Worm (Caenorhabditis elegans) whole organism, L2 larva: Measurements from ENCODE around the gene sdz-15.

ENCODE experiments used
- C34F6.9 ChIP-seq: fragments of 150-350 bp; optimal IDR thresholded peaks from 2 replicates; lab custom pipeline; 2014; ENCODE audit warnings: missing biosample characterization, missing genetic modification characterization
- F13H6.1 ChIP-seq: sonication (generic microtip); optimal IDR thresholded peaks from 2 replicates; lab custom pipeline; 2016; ENCODE audit warnings: missing genetic modification characterization, missing compliant biosample characterization
- ZK546.5 ChIP-seq: sonication (generic microtip); optimal IDR thresholded peaks from 2 replicates; lab custom pipeline; 2017; ENCODE audit warnings: missing biosample characterization, missing genetic modification characterization
- alr-1 ChIP-seq: fragments of 150-350 bp; optimal IDR thresholded peaks from 2 replicates; lab custom pipeline; 2014; ENCODE audit warnings: missing biosample characterization, missing genetic modification characterization
- aly-2 ChIP-seq: fragments of 150-350 bp; optimal IDR thresholded peaks from 2 replicates; lab custom pipeline; 2014; ENCODE audit warnings: missing biosample characterization, missing genetic modification characterization
- ama-1 ChIP-seq: fragments of 150-350 bp; optimal IDR thresholded peaks from 2 replicates; lab custom pipeline; 2018; ENCODE audit warnings: inconsistent platforms
- blmp-1 ChIP-seq: sonication (generic microtip); optimal IDR thresholded peaks from 2 replicates; lab custom pipeline; 2017; ENCODE audit warnings: missing genetic modification characterization, mild to moderate bottlenecking, missing compliant biosample characterization, antibody characterized with exemption, moderate library complexity; ENCODE audit not compliant: insufficient read depth
- ceh-16 ChIP-seq: fragments of 150-350 bp; optimal IDR thresholded peaks from 2 replicates; lab custom pipeline; 2014; ENCODE audit warnings: missing biosample characterization, missing genetic modification characterization
- crh-2 ChIP-seq: sonication (generic microtip); optimal IDR thresholded peaks from 2 replicates; lab custom pipeline; 2017; ENCODE audit warnings: missing biosample characterization, missing genetic modification characterization
- dmd-4 ChIP-seq: sonication (generic microtip); optimal IDR thresholded peaks from 2 replicates; lab custom pipeline; 2017; ENCODE audit warnings: missing biosample characterization, missing genetic modification characterization
- egl-27 ChIP-seq: sonication (generic microtip); optimal IDR thresholded peaks from 3 replicates; lab custom pipeline; 2017; ENCODE audit warnings: missing biosample characterization, missing genetic modification reagents, missing genetic modification characterization
- fos-1 ChIP-seq: fragments of 150-350 bp; optimal IDR thresholded peaks from 2 replicates; lab custom pipeline; 2014; ENCODE audit warnings: missing biosample characterization, missing genetic modification characterization
- lin-11 ChIP-seq: fragments of 150-350 bp; sonication (generic microtip); optimal IDR thresholded peaks from 2 replicates; lab custom pipeline; 2014; ENCODE audit warnings: missing biosample characterization, missing genetic modification characterization, inconsistent platforms, mixed read lengths
- lsy-2 ChIP-seq, 2 experiments: fragments of 150-350 bp in 1 of 2; sonication (generic microtip) in 1 of 2; optimal IDR thresholded peaks; 2 replicates each; lab custom pipeline; 2014 to 2017; ENCODE audit warnings: missing biosample characterization in 2 of 2, missing genetic modification characterization in 2 of 2
- mab-5 ChIP-seq: fragments of 150-350 bp; optimal IDR thresholded peaks from 2 replicates; lab custom pipeline; 2014; ENCODE audit warnings: missing biosample characterization, missing genetic modification characterization
- mbf-1 ChIP-seq: sonication (generic microtip); optimal IDR thresholded peaks from 2 replicates; lab custom pipeline; 2017; ENCODE audit warnings: missing biosample characterization, missing genetic modification characterization
- mdl-1 ChIP-seq, 2 experiments: fragments of 150-350 bp in 1 of 2; sonication (generic microtip) in 1 of 2; optimal IDR thresholded peaks; 2 replicates each; lab custom pipeline; 2017; ENCODE audit warnings: missing biosample characterization in 2 of 2, missing genetic modification characterization in 2 of 2
- nhr-10 ChIP-seq: sonication (generic microtip); optimal IDR thresholded peaks from 2 replicates; lab custom pipeline; 2017; ENCODE audit warnings: missing biosample characterization, missing genetic modification characterization
- nhr-12 ChIP-seq: fragments of 150-350 bp; optimal IDR thresholded peaks from 2 replicates; lab custom pipeline; 2014; ENCODE audit warnings: missing biosample characterization, missing genetic modification characterization
- nhr-129 ChIP-seq: fragments of 150-350 bp; optimal IDR thresholded peaks from 2 replicates; lab custom pipeline; 2014; ENCODE audit warnings: missing biosample characterization, missing genetic modification characterization
- nhr-23 ChIP-seq: fragments of 150-350 bp; optimal IDR thresholded peaks from 2 replicates; lab custom pipeline; 2014; ENCODE audit warnings: missing biosample characterization, missing genetic modification reagents, missing genetic modification characterization
- nhr-237 ChIP-seq: fragments of 150-350 bp; optimal IDR thresholded peaks from 2 replicates; lab custom pipeline; 2014; ENCODE audit warnings: missing biosample characterization, missing genetic modification characterization
- nhr-25 ChIP-seq: fragments of 150-350 bp; sonication (generic microtip); optimal IDR thresholded peaks from 3 replicates; lab custom pipeline; 2014; ENCODE audit warnings: missing biosample characterization, missing genetic modification characterization
- nhr-6 ChIP-seq: fragments of 150-350 bp; optimal IDR thresholded peaks from 2 replicates; lab custom pipeline; 2014; ENCODE audit warnings: missing biosample characterization, missing genetic modification characterization
- nhr-77 ChIP-seq: fragments of 150-350 bp; optimal IDR thresholded peaks from 2 replicates; lab custom pipeline; 2014; ENCODE audit warnings: missing biosample characterization, missing genetic modification characterization
- sem-4 ChIP-seq: fragments of 150-350 bp; optimal IDR thresholded peaks from 2 replicates; lab custom pipeline; 2014; ENCODE audit warnings: missing biosample characterization, missing genetic modification reagents, missing genetic modification characterization
- sma-3 ChIP-seq: sonication (generic microtip); optimal IDR thresholded peaks from 2 replicates; lab custom pipeline; 2016; ENCODE audit warnings: missing genetic modification reagents, missing genetic modification characterization, missing compliant biosample characterization
- sma-9 ChIP-seq, 2 experiments: fragments of 150-350 bp in 1 of 2; sonication (generic microtip) in 1 of 2; optimal IDR thresholded peaks; 2 replicates each; lab custom pipeline; 2014 to 2016; ENCODE audit warnings: missing genetic modification characterization in 2 of 2, mild to moderate bottlenecking in 1 of 2, missing biosample characterization in 1 of 2, missing compliant biosample characterization in 1 of 2, missing genetic modification reagents in 1 of 2, moderate library complexity in 1 of 2
- unc-39 ChIP-seq: fragments of 150-350 bp; optimal IDR thresholded peaks from 2 replicates; lab custom pipeline; 2014; ENCODE audit warnings: missing biosample characterization, missing genetic modification characterization
- unc-55 ChIP-seq: fragments of 150-350 bp; sonication (generic microtip); optimal IDR thresholded peaks from 3 replicates; lab custom pipeline; 2014; ENCODE audit warnings: missing biosample characterization, missing genetic modification reagents, missing genetic modification characterization
- zag-1 ChIP-seq: fragments of 150-350 bp; optimal IDR thresholded peaks from 2 replicates; lab custom pipeline; 2014; ENCODE audit warnings: missing biosample characterization, missing genetic modification characterization
- ztf-1 ChIP-seq: fragments of 200-800 bp; sonication (Bioruptor generic); conservative IDR thresholded peaks from 2 replicates; pipeline ENCODE4 v1.3.6; 2022; ENCODE audit warnings: missing genetic modification characterization, missing compliant biosample characterization
- ztf-4 ChIP-seq: fragments of 150-350 bp; optimal IDR thresholded peaks from 2 replicates; lab custom pipeline; 2014; ENCODE audit warnings: missing biosample characterization, missing genetic modification characterization

Gene sdz-15

DNA sequence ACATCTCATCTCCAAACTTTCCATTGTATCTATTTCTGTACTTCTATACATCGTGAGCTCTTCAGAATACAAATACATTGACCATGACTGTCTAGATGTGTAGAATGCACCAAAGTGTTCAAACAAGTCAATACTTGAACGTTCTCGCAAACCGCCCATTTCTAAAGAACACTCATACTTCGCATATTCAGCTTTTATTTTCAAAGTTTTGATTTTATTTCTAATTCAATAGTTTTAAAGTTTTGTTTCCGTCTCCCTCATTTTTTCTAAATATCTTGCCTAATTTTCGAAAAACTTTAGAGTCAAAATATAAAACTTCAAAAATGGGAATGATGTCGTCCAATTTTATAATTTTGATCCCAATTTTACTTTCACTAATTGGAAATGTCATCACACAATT is 29.6 kb downstream of the sdz-15 start, which contains the start of gene pqn-10:
Gene pqn-10 (plus strand): TSS at position 301 of the 400 bp plus-strand sequence.
- TF ChIP-seq mbf-1 (tag; lab: Kevin White, UChicago) = no peak

DNA sequence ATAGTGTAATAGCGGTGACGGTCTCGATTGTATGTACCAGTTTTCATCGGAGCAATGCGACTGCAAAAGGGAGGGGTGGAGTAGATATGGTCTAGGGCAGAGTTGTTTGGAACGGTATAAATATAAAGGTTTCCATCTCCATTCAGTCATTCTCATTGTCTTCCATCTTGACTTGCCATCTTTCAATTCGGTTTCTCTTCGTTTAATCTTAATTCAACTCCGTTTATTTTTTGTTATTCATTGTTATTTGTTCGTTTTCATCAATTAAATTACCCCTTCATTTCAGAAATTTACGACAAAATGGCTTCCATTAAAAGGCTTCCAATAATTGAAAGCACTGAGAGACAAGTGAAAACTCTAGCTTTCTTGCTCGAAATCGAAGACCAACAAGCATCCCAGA is 32.8 kb downstream of the sdz-15 start, which contains the start of gene C09E7.11:
Gene C09E7.11 (plus strand): TSS at position 301 of the 400 bp plus-strand sequence.
- TF ChIP-seq nhr-23 (tag; lab: Kevin White, UChicago) = no peak
- TF ChIP-seq unc-55 (GFP tag; lab: Kevin White, UChicago) = no peak
- no peak for TF ChIP-seq alr-1
- TF ChIP-seq crh-2 (tag; lab: Kevin White, UChicago) = no peak
- TF ChIP-seq sma-3 (GFP tag; lab: Kevin White, UChicago) = no peak
- TF ChIP-seq lin-11 = no peak
- no peak for TF ChIP-seq mab-5 (tag; lab: Kevin White, UChicago)
- TF ChIP-seq egl-27 = no peak
- TF ChIP-seq lsy-2 (tag; optimal IDR thresholded peaks at IDR 0.05; lab: Kevin White, UChicago) = no peak
- no peak for TF ChIP-seq nhr-10
- no peak for TF ChIP-seq ztf-1 (GFP tag; lab: Robert Waterston, UW)
- TF ChIP-seq F13H6.1 (tag; lab: Kevin White, UChicago) = no peak
- no peak for TF ChIP-seq C34F6.9 (tag; lab: Kevin White, UChicago)
- TF ChIP-seq ama-1 (lab: Kevin White, UChicago) = no peak
- TF ChIP-seq ztf-4 (tag; lab: Kevin White, UChicago) = no peak
- TF ChIP-seq nhr-77 = no peak
- no peak for TF ChIP-seq fos-1 (tag; lab: Kevin White, UChicago)
- TF ChIP-seq mdl-1 (tag; optimal IDR thresholded peaks at IDR 0.05; lab: Kevin White, UChicago) = no peak
- no peak for TF ChIP-seq nhr-25
- no peak for TF ChIP-seq nhr-237 (tag; lab: Kevin White, UChicago)

ce11 chrIII:6532647-6533046 is 34.4 kb downstream of the sdz-15 start, which contains the start of gene srxa-5:
Gene srxa-5 (plus strand): TSS chrIII:6532947.
- TF ChIP-seq dmd-4 (no peak), nhr-6 (tag; lab: Kevin White, UChicago) (no peak), aly-2 (tag; lab: Kevin White, UChicago) (no peak), mbf-1 (tag; lab: Kevin White, UChicago) (no peak), ceh-16 (tag; lab: Kevin White, UChicago) (no peak), crh-2 (tag; lab: Kevin White, UChicago) (no peak), sma-3 (GFP tag; lab: Kevin White, UChicago) (no peak), zag-1 (tag; lab: Kevin White, UChicago) (no peak)
- TF ChIP-seq, all 48 proteins: peak for 0

DNA sequence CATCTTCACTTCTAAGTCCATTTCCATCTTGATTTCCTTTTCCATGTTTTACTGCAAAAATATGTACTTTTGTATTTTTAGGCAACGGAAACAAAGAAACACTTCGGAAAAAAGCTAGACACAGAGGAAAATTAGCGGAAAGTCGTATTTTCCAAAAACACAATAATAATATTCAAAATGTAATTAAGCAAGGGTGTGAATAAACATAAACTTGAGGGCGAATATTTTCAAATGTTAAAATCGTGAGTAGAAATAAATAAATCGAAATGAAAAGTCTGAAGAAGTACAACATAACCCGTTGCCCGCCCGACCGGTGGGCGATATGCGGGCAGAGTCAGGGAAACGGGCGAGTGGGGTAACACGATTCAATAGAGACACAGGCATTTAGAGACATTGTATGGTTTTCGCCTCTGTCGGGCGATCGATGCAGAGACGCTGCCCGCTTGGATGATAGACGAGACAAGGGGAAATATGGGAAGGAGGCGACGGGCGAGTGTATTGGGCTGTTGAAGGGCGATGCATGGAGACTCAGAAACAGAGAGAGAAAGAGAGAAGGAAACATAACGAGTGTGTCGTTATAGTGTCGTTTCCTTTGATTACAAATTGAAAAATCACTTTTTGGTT is 38.8 kb downstream of the sdz-15 start, which contains the start of gene C09E7.4:
Gene C09E7.4 (minus strand): TSS at position 51 of the 624 bp plus-strand sequence.
- no peak for TF ChIP-seq nhr-12 (tag; lab: Kevin White, UChicago)
- peak; percentile 45 for TF ChIP-seq F13H6.1 (tag; lab: Kevin White, UChicago)
- TF ChIP-seq lin-11 = peak; percentile 22
- no peak for TF ChIP-seq sma-3 (GFP tag; lab: Kevin White, UChicago)
- peak; percentile 51 for TF ChIP-seq C34F6.9 (tag; lab: Kevin White, UChicago)
- no peak for TF ChIP-seq sma-9 (GFP tag; optimal IDR thresholded peaks at IDR 0.05; lab: Kevin White, UChicago)
- TF ChIP-seq sma-9 (tag; optimal IDR thresholded peaks at IDR 0.05; lab: Kevin White, UChicago) = no peak
- TF ChIP-seq unc-55 (GFP tag; lab: Kevin White, UChicago) = peak; percentile 53
- no peak for TF ChIP-seq ztf-4 (tag; lab: Kevin White, UChicago)
- TF ChIP-seq ama-1 (lab: Kevin White, UChicago) = no peak
- no peak for TF ChIP-seq zag-1 (tag; lab: Kevin White, UChicago)
- no peak for TF ChIP-seq unc-39 (tag; lab: Kevin White, UChicago)
- TF ChIP-seq nhr-129 (tag; lab: Kevin White, UChicago) = peak; percentile 66
- TF ChIP-seq mab-5 (tag; lab: Kevin White, UChicago) = no peak
- no peak for TF ChIP-seq lsy-2 (tag; optimal IDR thresholded peaks at IDR 0.05; lab: Kevin White, UChicago)
- TF ChIP-seq ZK546.5 (tag; lab: Kevin White, UChicago) = no peak
- TF ChIP-seq ztf-1 (GFP tag; lab: Robert Waterston, UW) = no peak
- peak; percentile 20 for TF ChIP-seq crh-2 (tag; lab: Kevin White, UChicago)
- TF ChIP-seq fos-1 (tag; lab: Kevin White, UChicago) = no peak
- no peak for TF ChIP-seq nhr-23 (tag; lab: Kevin White, UChicago)
- TF ChIP-seq sem-4 (tag; lab: Kevin White, UChicago) = peak; percentile 48
- TF ChIP-seq blmp-1 = no peak
- TF ChIP-seq nhr-25 = no peak
